Fruit fly (Drosophila melanogaster) whole organism, prepupa: ENCODE measurements around the gene CG12531.

Source experiments
- Blimp-1 ChIP-seq: fragments of 200-800 bp; sonication (Bioruptor generic); optimal IDR thresholded peaks from 3 replicates; lab custom pipeline; 2017; ENCODE audit warnings: missing biosample characterization, missing genetic modification characterization, mild to moderate bottlenecking, moderate library complexity, missing genetic modification reagents
- CG10631 ChIP-seq: fragments of 200-800 bp; sonication (Bioruptor generic); optimal IDR thresholded peaks from 2 replicates; lab custom pipeline; 2016; ENCODE audit warnings: missing biosample characterization, missing genetic modification characterization
- CG11294 ChIP-seq: fragments of 200-800 bp; sonication (Bioruptor generic); IDR thresholded peaks from 2 replicates; pipeline ENCODE4 v1.3.6; 2022; ENCODE audit warnings: missing biosample characterization, missing genetic modification characterization
- CG11762 ChIP-seq: fragments of 200-800 bp; sonication (Bioruptor generic); optimal IDR thresholded peaks from 3 replicates; lab custom pipeline; 2016; ENCODE audit warnings: missing biosample characterization, missing genetic modification characterization; ENCODE audit not compliant: insufficient read depth
- CG11902 ChIP-seq: fragments of 200-800 bp; sonication (Bioruptor generic); optimal IDR thresholded peaks from 3 replicates; lab custom pipeline; 2016; ENCODE audit warnings: missing biosample characterization, missing genetic modification characterization
- CG3032 ChIP-seq: fragments of 200-800 bp; optimal IDR thresholded peaks from 2 replicates; lab custom pipeline; 2019; ENCODE audit warnings: missing biosample characterization, mild to moderate bottlenecking, missing genetic modification characterization, moderate library complexity
- CG32006 ChIP-seq: fragments of 200-800 bp; sonication (Bioruptor generic); optimal IDR thresholded peaks from 3 replicates; lab custom pipeline; 2017; ENCODE audit warnings: missing biosample characterization, mild to moderate bottlenecking, missing genetic modification characterization
- CG34406 ChIP-seq: fragments of 200-800 bp; sonication (Bioruptor generic); optimal IDR thresholded peaks from 3 replicates; lab custom pipeline; 2016; ENCODE audit warnings: missing biosample characterization, missing genetic modification characterization
- CG3919 ChIP-seq: fragments of 200-800 bp; sonication (Bioruptor generic); optimal IDR thresholded peaks from 3 replicates; lab custom pipeline; 2016; ENCODE audit warnings: missing biosample characterization, missing genetic modification characterization
- CG4318 ChIP-seq: fragments of 200-800 bp; sonication (Bioruptor generic); optimal IDR thresholded peaks from 3 replicates; lab custom pipeline; 2017; ENCODE audit warnings: missing biosample characterization, mild to moderate bottlenecking, missing genetic modification characterization
- CG6163 ChIP-seq: fragments of 200-800 bp; sonication (Bioruptor generic); IDR thresholded peaks from 3 replicates; pipeline ENCODE4 v1.3.6; 2022; ENCODE audit warnings: missing biosample characterization, missing genetic modification characterization
- CG8319 ChIP-seq: fragments of 200-800 bp; sonication (Bioruptor generic); optimal IDR thresholded peaks from 3 replicates; lab custom pipeline; 2016; ENCODE audit warnings: missing biosample characterization, missing genetic modification characterization
- CG9139 ChIP-seq: fragments of 200-800 bp; sonication (Bioruptor generic); optimal IDR thresholded peaks from 3 replicates; lab custom pipeline; 2017; ENCODE audit warnings: missing biosample characterization, mild to moderate bottlenecking, missing genetic modification characterization
- Eip75B ChIP-seq: fragments of 200-800 bp; sonication (Bioruptor generic); optimal IDR thresholded peaks from 3 replicates; lab custom pipeline; 2016; ENCODE audit warnings: missing biosample characterization, missing genetic modification characterization
- Eip78C ChIP-seq: fragments of 200-800 bp; sonication (Bioruptor generic); peaks from one replicate; lab custom pipeline; 2016; ENCODE audit warnings: missing biosample characterization, missing genetic modification characterization
- Gug ChIP-seq: fragments of 200-800 bp; sonication (Bioruptor generic); IDR thresholded peaks from 2 replicates; pipeline ENCODE4 v1.3.6; 2022; ENCODE audit warnings: missing biosample characterization, missing genetic modification characterization
- Hr38 ChIP-seq: sonication (Bioruptor generic); optimal IDR thresholded peaks from 2 replicates; lab custom pipeline; 2016; ENCODE audit warnings: missing biosample characterization, missing genetic modification characterization
- Hr39 ChIP-seq: fragments of 200-800 bp; sonication (Bioruptor generic); optimal IDR thresholded peaks from 2 replicates; lab custom pipeline; 2016; ENCODE audit warnings: missing biosample characterization, missing genetic modification characterization
- Hr4 ChIP-seq: fragments of 200-800 bp; sonication (Bioruptor generic); optimal IDR thresholded peaks from 3 replicates; lab custom pipeline; 2016; ENCODE audit warnings: missing biosample characterization, missing genetic modification characterization
- Lpt ChIP-seq: fragments of 200-800 bp; sonication (Bioruptor generic); optimal IDR thresholded peaks from 3 replicates; lab custom pipeline; 2016; ENCODE audit warnings: missing biosample characterization, missing genetic modification characterization
- Smox ChIP-seq: fragments of 200-800 bp; sonication (Bioruptor generic); optimal IDR thresholded peaks from 3 replicates; lab custom pipeline; 2016; ENCODE audit warnings: missing biosample characterization, missing genetic modification characterization
- Sox102F ChIP-seq: fragments of 200-800 bp; sonication (Bioruptor generic); optimal IDR thresholded peaks from 2 replicates; lab custom pipeline; 2016; ENCODE audit warnings: missing biosample characterization, mild to moderate bottlenecking, missing genetic modification characterization
- Sox14 ChIP-seq: fragments of 200-800 bp; sonication (Bioruptor generic); optimal IDR thresholded peaks from 3 replicates; lab custom pipeline; 2016; ENCODE audit warnings: missing biosample characterization, missing genetic modification characterization
- Sox15 ChIP-seq: fragments of 200-800 bp; sonication (Bioruptor generic); optimal IDR thresholded peaks from 3 replicates; lab custom pipeline; 2016; ENCODE audit warnings: missing biosample characterization, missing genetic modification characterization
- achi ChIP-seq: fragments of 200-800 bp; sonication (Bioruptor generic); optimal IDR thresholded peaks from 3 replicates; lab custom pipeline; 2016; ENCODE audit warnings: missing biosample characterization, missing genetic modification characterization
- acj6 ChIP-seq: fragments of 200-800 bp; sonication (Bioruptor generic); optimal IDR thresholded peaks from 3 replicates; lab custom pipeline; 2016; ENCODE audit warnings: missing biosample characterization, missing genetic modification characterization
- cyc ChIP-seq: fragments of 200-800 bp; sonication (Bioruptor generic); optimal IDR thresholded peaks from 3 replicates; lab custom pipeline; 2016; ENCODE audit warnings: missing biosample characterization, missing genetic modification characterization
- dac ChIP-seq: fragments of 200-800 bp; sonication (Bioruptor generic); optimal IDR thresholded peaks from 2 replicates; lab custom pipeline; 2017; ENCODE audit warnings: missing biosample characterization, mild to moderate bottlenecking, missing genetic modification characterization
- dsx ChIP-seq: fragments of 200-800 bp; optimal IDR thresholded peaks from 3 replicates; lab custom pipeline; 2019; ENCODE audit warnings: missing biosample characterization, mild to moderate bottlenecking, missing genetic modification characterization, moderate library complexity; ENCODE audit not compliant: poor library complexity, severe bottlenecking
- esn ChIP-seq: fragments of 200-800 bp; sonication (Bioruptor generic); optimal IDR thresholded peaks from 2 replicates; lab custom pipeline; 2016; ENCODE audit warnings: missing biosample characterization, mild to moderate bottlenecking, missing genetic modification characterization, moderate library complexity
- fd59A ChIP-seq: fragments of 200-800 bp; sonication (Bioruptor generic); optimal IDR thresholded peaks from 2 replicates; lab custom pipeline; 2017; ENCODE audit warnings: missing biosample characterization, mild to moderate bottlenecking, missing genetic modification characterization, missing genetic modification reagents
- fkh ChIP-seq: fragments of 200-800 bp; sonication (Bioruptor generic); optimal IDR thresholded peaks from 3 replicates; lab custom pipeline; 2017; ENCODE audit warnings: missing biosample characterization, mild to moderate bottlenecking, missing genetic modification characterization, moderate library complexity
- lz ChIP-seq: fragments of 200-800 bp; sonication (Bioruptor generic); optimal IDR thresholded peaks from 3 replicates; lab custom pipeline; 2016; ENCODE audit warnings: missing biosample characterization, missing genetic modification characterization
- net ChIP-seq: fragments of 200-800 bp; sonication (Bioruptor generic); optimal IDR thresholded peaks from 3 replicates; lab custom pipeline; 2016; ENCODE audit warnings: missing biosample characterization, missing genetic modification characterization
- pdm3 ChIP-seq: fragments of 200-800 bp; sonication (Bioruptor generic); optimal IDR thresholded peaks from 3 replicates; lab custom pipeline; 2016; ENCODE audit warnings: missing biosample characterization, missing genetic modification characterization
- salr ChIP-seq, 2 experiments: fragments of 200-800 bp; sonication (Bioruptor generic); optimal IDR thresholded peaks; 3 replicates each; lab custom pipeline; 2016 to 2018; ENCODE audit warnings: missing biosample characterization in 2 of 2, missing genetic modification characterization in 2 of 2, mild to moderate bottlenecking in 1 of 2
- spab ChIP-seq: fragments of 200-800 bp; sonication (Bioruptor generic); optimal IDR thresholded peaks from 2 replicates; lab custom pipeline; 2017; ENCODE audit warnings: missing biosample characterization, mild to moderate bottlenecking, missing genetic modification characterization, missing genetic modification reagents
- ss ChIP-seq, 2 experiments: fragments of 200-800 bp; sonication (Bioruptor generic); optimal IDR thresholded peaks; 2 replicates in 1 of 2; 3 replicates in 1 of 2; lab custom pipeline; 2017 to 2018; ENCODE audit warnings: mild to moderate bottlenecking in 2 of 2, missing biosample characterization in 2 of 2, missing genetic modification characterization in 2 of 2, moderate library complexity in 1 of 2
- svp ChIP-seq: fragments of 200-800 bp; sonication (Bioruptor generic); peaks from one replicate; lab custom pipeline; 2016; ENCODE audit warnings: missing biosample characterization, missing genetic modification characterization
- vri ChIP-seq: fragments of 200-800 bp; sonication (Bioruptor generic); optimal IDR thresholded peaks from 3 replicates; lab custom pipeline; 2016; ENCODE audit warnings: missing biosample characterization, mild to moderate bottlenecking, missing genetic modification characterization

The CG12531 gene

DNA sequence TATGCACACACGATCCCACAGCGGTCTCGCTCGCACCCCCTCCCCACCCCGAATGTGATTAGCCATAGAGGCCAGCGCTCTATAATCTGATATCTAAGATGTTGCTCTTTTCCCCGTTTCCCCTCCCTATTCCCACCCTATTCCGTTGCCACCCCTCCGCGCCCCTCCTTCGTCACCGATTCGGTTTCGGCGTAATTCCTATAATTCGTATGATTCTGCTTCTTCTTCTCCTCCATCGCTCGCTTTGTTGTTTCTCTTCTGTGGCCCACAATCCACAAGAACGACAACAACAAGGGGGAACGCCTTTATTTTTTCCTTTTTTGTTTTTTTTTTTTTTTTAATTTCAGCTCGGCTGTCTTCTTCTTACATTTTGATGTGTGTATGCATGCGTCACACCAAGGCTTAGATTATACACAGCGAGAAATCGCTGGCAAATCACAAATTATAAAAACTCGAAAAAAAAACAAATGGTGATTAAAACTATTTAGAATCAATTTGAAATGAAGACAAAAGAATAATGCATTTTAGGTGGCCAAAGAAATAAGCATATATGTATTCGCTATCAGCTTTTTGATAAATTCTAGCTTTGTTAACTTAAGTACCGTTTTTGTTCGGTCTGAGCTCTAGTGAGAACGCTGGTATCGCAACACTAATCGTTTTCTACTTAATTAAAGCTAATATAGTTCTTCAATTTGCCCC lies 51.2 kb downstream of the CG12531 start (continued):
- peak; percentile 55 for TF ChIP-seq Smox (GFP tag; lab: Kevin White, UChicago)
- peak; percentile 39 for TF ChIP-seq CG32006 (GFP tag; lab: Kevin White, UChicago)
- peak; percentile 45 for TF ChIP-seq CG3032 (tag; lab: Kevin White, UChicago)
- peak; percentile 34 for TF ChIP-seq achi (GFP tag; lab: Kevin White, UChicago)
- peak; percentile 57 for TF ChIP-seq cyc (GFP tag; lab: Kevin White, UChicago)
- TF ChIP-seq dsx (GFP tag; lab: Kevin White, UChicago) = peak; percentile 37
- no peak for TF ChIP-seq Lpt (GFP tag; lab: Kevin White, UChicago)
- TF ChIP-seq pdm3 (GFP tag; lab: Kevin White, UChicago) = peak; percentile 46
- TF ChIP-seq Gug (GFP tag; lab: Robert Waterston, UW) = no peak
- TF ChIP-seq Sox102F = peak; percentile 50
- TF ChIP-seq net (GFP tag; lab: Kevin White, UChicago) = peak; percentile 31
- peak; percentile 33 for TF ChIP-seq CG9139 (GFP tag; lab: Kevin White, UChicago)
- peak; percentile 46 for TF ChIP-seq vri (GFP tag; lab: Kevin White, UChicago)
- TF ChIP-seq ss (GFP tag; optimal IDR thresholded peaks at IDR 0.05; lab: Kevin White, UChicago) = peak; percentile 23 to 40
- peak in 1 of 2 experiments; percentile 17 for TF ChIP-seq salr (GFP tag; optimal IDR thresholded peaks at IDR 0.05; lab: Kevin White, UChicago)
- peak; percentile 66 for TF ChIP-seq esn
- no peak; the same call in 1 of the 3 replicates for TF ChIP-seq CG6163 (GFP tag; lab: Robert Waterston, UW)
- peak; percentile 82 for TF ChIP-seq Eip78C (GFP tag; lab: Kevin White, UChicago)
- TF ChIP-seq fkh (GFP tag; lab: Kevin White, UChicago) = no peak
- peak; percentile 39 for TF ChIP-seq CG34406 (GFP tag; lab: Kevin White, UChicago)
- TF ChIP-seq CG11294 (GFP tag; lab: Robert Waterston, UW) = no peak
- peak; percentile 4 for TF ChIP-seq CG8319 (GFP tag; lab: Kevin White, UChicago)
- no peak for TF ChIP-seq CG11902 (GFP tag; lab: Kevin White, UChicago)
- TF ChIP-seq dac (GFP tag; lab: Kevin White, UChicago) = no peak
- TF ChIP-seq lz (GFP tag; lab: Kevin White, UChicago) = peak; percentile 46
- peak; percentile 62 for TF ChIP-seq CG3919 (GFP tag; lab: Kevin White, UChicago)
- TF ChIP-seq Hr4 (GFP tag; lab: Kevin White, UChicago) = peak; percentile 11
- TF ChIP-seq Hr38 (GFP tag; lab: Kevin White, UChicago) = no peak
- TF ChIP-seq svp (GFP tag; lab: Kevin White, UChicago) = peak; percentile 73
- TF ChIP-seq CG4318 (GFP tag; lab: Kevin White, UChicago) = no peak
- TF ChIP-seq Sox15 (GFP tag; lab: Kevin White, UChicago) = peak; percentile 17
- TF ChIP-seq spab (GFP tag; lab: Kevin White, UChicago) = peak; percentile 41
- TF ChIP-seq Blimp-1 (GFP tag; lab: Kevin White, UChicago) = no peak
- peak; percentile 28 for TF ChIP-seq fd59A (GFP tag; lab: Kevin White, UChicago)
- TF ChIP-seq acj6 = peak; percentile 32
- TF ChIP-seq Sox14 (GFP tag; lab: Kevin White, UChicago) = peak; percentile 57

DNA sequence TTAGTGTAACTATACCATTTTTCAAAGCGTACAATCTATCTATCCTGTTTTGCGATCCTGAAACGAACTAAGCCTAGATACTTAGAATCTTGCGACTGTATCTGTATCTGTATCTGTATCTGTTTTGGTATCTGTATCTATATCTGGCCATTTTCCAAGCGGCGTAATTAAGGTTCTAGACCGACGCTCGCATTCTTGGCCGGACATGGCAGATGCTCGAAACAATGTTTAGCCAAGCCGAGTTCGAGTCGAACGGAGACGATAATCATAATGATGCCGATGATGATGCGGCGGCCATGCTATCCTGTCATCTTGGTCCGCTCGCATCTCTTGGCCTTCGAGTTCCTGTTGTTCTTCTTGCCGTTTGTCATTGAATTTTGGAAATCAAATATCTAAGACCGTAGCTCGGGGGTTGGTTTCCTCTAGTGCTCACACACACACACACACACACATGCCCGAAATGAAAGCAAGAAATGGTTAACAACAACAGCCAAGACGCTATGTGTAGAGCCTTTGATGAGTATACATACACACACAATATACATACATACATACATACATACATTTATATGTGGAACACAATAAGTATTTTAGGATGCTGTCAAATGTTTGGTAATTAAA lies 53.4 kb downstream of the CG12531 start:
- no peak for TF ChIP-seq Hr39
- TF ChIP-seq CG11762 (GFP tag; lab: Kevin White, UChicago) = no peak
- no peak for TF ChIP-seq CG10631 (GFP tag; lab: Kevin White, UChicago)
- TF ChIP-seq Eip75B (GFP tag; lab: Kevin White, UChicago) = no peak
- TF ChIP-seq acj6 = no peak
